ENCODE assay signal across 1 fruit fly cellular context in the genomic region with DNA sequence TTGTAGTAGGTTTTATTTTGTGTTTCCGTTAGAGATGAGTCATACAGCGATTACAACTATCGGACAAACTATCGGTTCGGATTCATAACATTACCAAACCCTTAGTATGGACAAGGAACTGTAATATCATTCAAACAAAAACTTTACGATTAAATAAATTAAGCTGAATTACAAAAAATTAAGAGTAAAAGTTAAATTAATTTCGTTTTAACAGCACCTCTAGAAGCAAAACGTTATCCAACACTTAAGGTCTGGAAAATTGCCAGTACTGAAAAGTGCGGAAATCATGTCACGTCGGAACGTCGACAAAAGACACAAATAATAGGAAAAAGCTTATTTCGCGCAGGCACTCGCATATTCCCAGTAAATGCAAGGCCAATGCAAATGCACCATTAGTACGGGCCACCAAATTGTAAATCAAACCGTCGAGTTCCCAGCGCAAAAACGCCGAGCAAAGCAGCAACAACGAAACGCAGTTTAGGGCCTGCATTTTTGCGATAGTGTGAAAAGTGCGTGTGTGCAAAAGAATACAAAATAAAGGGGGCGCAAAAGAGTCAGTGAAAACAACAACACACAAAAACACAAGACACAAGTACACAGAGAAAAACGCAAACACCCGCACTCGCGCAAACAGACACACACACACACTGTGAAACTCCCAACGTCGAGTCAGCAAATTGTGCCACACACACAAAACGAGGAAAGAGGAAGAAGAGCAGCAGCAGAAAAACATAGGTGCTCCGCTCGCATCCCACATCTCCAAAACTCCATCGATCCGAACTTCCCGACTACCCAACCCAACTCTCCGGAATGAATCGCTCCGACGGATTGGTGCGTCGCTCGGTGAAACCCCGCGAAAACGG.
A peak's percentile ranks its signal among the peaks of the same experiment; 100 is the strongest.
TF ChIP-seq lines count a peak whose summit lies in the region.

A gene (minus strand): TSS at position 36 of the 863 bp plus-strand sequence.
A gene (plus strand): TSS at position 84 of the 863 bp plus-strand sequence.

TF ChIP-seq in whole organism, embryonic, 481 proteins besides CTCF, POLR2A, EP300 and RAD21 (continued from another document):
- peak; percentile 32 for TF ChIP-seq fd64A (GFP tag; optimal IDR thresholded peaks at IDR 0.05; lab: Kevin White, UChicago)
- no peak for TF ChIP-seq Hr39 (optimal IDR thresholded peaks at IDR 0.05; lab: Kevin White, UChicago)
- TF ChIP-seq slbo (GFP tag; IDR thresholded peaks at IDR 0.05; lab: Robert Waterston, UW), result peak; percentile 89
- TF ChIP-seq CG1647 (GFP tag; optimal IDR thresholded peaks at IDR 0.05; lab: Kevin White, UChicago), result peak; percentile 72
- peak; percentile 97 for TF ChIP-seq Sry-δ (GFP tag; optimal IDR thresholded peaks at IDR 0.05; lab: Kevin White, UChicago)
- peak; percentile 81 for TF ChIP-seq CG12104 (GFP tag; optimal IDR thresholded peaks at IDR 0.05; lab: Kevin White, UChicago)
- TF ChIP-seq Rx (GFP tag; IDR thresholded peaks at IDR 0.05; lab: Robert Waterston, UW), result peak; percentile 66
- peak; percentile 91 for TF ChIP-seq nmo (GFP tag; optimal IDR thresholded peaks at IDR 0.05; lab: Kevin White, UChicago)
- peak; percentile 47; the same call in 1 of the 2 replicates for TF ChIP-seq ro (GFP tag; IDR thresholded peaks at IDR 0.05; lab: Robert Waterston, UW)
- peak; percentile 67 for TF ChIP-seq CG8765 (GFP tag; IDR thresholded peaks at IDR 0.05; lab: Robert Waterston, UW)
- TF ChIP-seq Opbp (GFP tag; IDR thresholded peaks at IDR 0.05; lab: Robert Waterston, UW; ENCODE audit: partially characterized antibody), result peak; percentile 82
- TF ChIP-seq B-H2 (GFP tag; optimal IDR thresholded peaks at IDR 0.05; lab: Kevin White, UChicago), result peak; percentile 94
- TF ChIP-seq tgo (GFP tag; IDR thresholded peaks at IDR 0.05; lab: Robert Waterston, UW), result peak; percentile 86
- peak; percentile 88 for TF ChIP-seq caup (GFP tag; optimal IDR thresholded peaks at IDR 0.05; lab: Kevin White, UChicago; ENCODE audit: severe bottlenecking)
- peak; percentile 76; the same call in 2 of the 3 replicates for TF ChIP-seq H15 (GFP tag; IDR thresholded peaks at IDR 0.05; lab: Robert Waterston, UW)
- TF ChIP-seq salm (tag; optimal IDR thresholded peaks at IDR 0.05; lab: Kevin White, UChicago), result peak; percentile 58
- TF ChIP-seq CG18599 (GFP tag; optimal IDR thresholded peaks at IDR 0.05; lab: Kevin White, UChicago), result peak; percentile 90
- peak; percentile 68; the same call in 2 of the 3 replicates for TF ChIP-seq ase (GFP tag; IDR thresholded peaks at IDR 0.05; lab: Robert Waterston, UW)
- TF ChIP-seq CG17802 (tag; optimal IDR thresholded peaks at IDR 0.05; lab: Kevin White, UChicago), result peak; percentile 66
- peak; percentile 88 for TF ChIP-seq phol (tag; optimal IDR thresholded peaks at IDR 0.05; lab: Kevin White, UChicago)
- TF ChIP-seq CG17829 (tag; optimal IDR thresholded peaks at IDR 0.05; lab: Kevin White, UChicago), result peak; percentile 93
- TF ChIP-seq Stat92E (GFP tag; optimal IDR thresholded peaks at IDR 0.05; lab: Kevin White, UChicago), result no peak
- peak; percentile 81 for TF ChIP-seq zfh1 (GFP tag; IDR thresholded peaks at IDR 0.05; lab: Robert Waterston, UW)
- TF ChIP-seq BtbVII (GFP tag; optimal IDR thresholded peaks at IDR 0.05; lab: Kevin White, UChicago), result peak; percentile 72
- peak; percentile 59 for TF ChIP-seq Deaf1 (tag; optimal IDR thresholded peaks at IDR 0.05; lab: Kevin White, UChicago)
- peak; percentile 85 for TF ChIP-seq Fer2 (tag; optimal IDR thresholded peaks at IDR 0.05; lab: Kevin White, UChicago)
- TF ChIP-seq bbx (GFP tag; IDR thresholded peaks at IDR 0.05; lab: Robert Waterston, UW; ENCODE audit: partially characterized antibody), result peak; percentile 86
- peak; percentile 65 for TF ChIP-seq Awh (GFP tag; IDR thresholded peaks at IDR 0.05; lab: Robert Waterston, UW)
- TF ChIP-seq yki (optimal IDR thresholded peaks at IDR 0.05; lab: Kevin White, UChicago), result no peak
- peak; percentile 88 for TF ChIP-seq vvl (GFP tag; IDR thresholded peaks at IDR 0.05; lab: Robert Waterston, UW)
- TF ChIP-seq lov (optimal IDR thresholded peaks at IDR 0.05; lab: Kevin White, UChicago), result no peak
- peak; percentile 76; the same call in 2 of the 3 replicates for TF ChIP-seq lov (GFP tag; IDR thresholded peaks at IDR 0.05; lab: Robert Waterston, UW)
- TF ChIP-seq Usf (GFP tag; optimal IDR thresholded peaks at IDR 0.05; lab: Kevin White, UChicago), result peak; percentile 64
